Worm (Caenorhabditis elegans) whole organism, early embryonic: ENCODE results near the gene lgc-54.

Experiments
- aly-1 ChIP-seq: sonication (generic microtip); optimal IDR thresholded peaks from 2 replicates; lab custom pipeline; 2016; ENCODE audit warnings: missing genetic modification characterization, missing compliant biosample characterization
- hmbx-1 ChIP-seq: sonication (generic microtip); optimal IDR thresholded peaks from 2 replicates; lab custom pipeline; 2016; ENCODE audit warnings: mild to moderate bottlenecking, missing genetic modification characterization, missing compliant biosample characterization
- scrt-1 ChIP-seq: fragments of 200-800 bp; sonication (Bioruptor generic); IDR thresholded peaks from 2 replicates; pipeline ENCODE4 v1.3.6; 2022; ENCODE audit warnings: missing genetic modification characterization, missing compliant biosample characterization

ce11 chrV:6879490-6879889 is 33.1 kb upstream of the lgc-54 start:
- TF ChIP-seq hmbx-1 (tag; lab: Kevin White, UChicago): no peak
- no peak for TF ChIP-seq scrt-1 (GFP tag; lab: Robert Waterston, UW)
- peak; percentile 64 for TF ChIP-seq aly-1
